Worm (Caenorhabditis elegans) whole organism, L4 larva: Measurements from ENCODE around the gene F14D7.6.
"Not testable (repeated sequence)": the region's sequence is repeated elsewhere in the genome, so short reads cannot be mapped to it uniquely, and the experiment has no call there.

Experiments
- R02D3.7 ChIP-seq: fragments of 150-350 bp; sonication (generic microtip); optimal IDR thresholded peaks from 3 replicates; lab custom pipeline; 2014; ENCODE audit warnings: missing biosample characterization, missing genetic modification characterization
- ama-1 ChIP-seq: fragments of 150-350 bp; optimal IDR thresholded peaks from 2 replicates; lab custom pipeline; 2014; ENCODE audit warnings: inconsistent platforms, mixed read lengths
- ceh-28 ChIP-seq: fragments of 150-350 bp; optimal IDR thresholded peaks from 2 replicates; lab custom pipeline; 2014; ENCODE audit warnings: missing biosample characterization, missing genetic modification reagents, missing genetic modification characterization
- dpl-1 ChIP-seq: fragments of 150-350 bp; optimal IDR thresholded peaks from 2 replicates; lab custom pipeline; 2014; ENCODE audit warnings: missing biosample characterization, missing genetic modification reagents, missing genetic modification characterization
- lin-15B ChIP-seq: fragments of 150-350 bp; sonication (generic microtip); optimal IDR thresholded peaks from 3 replicates; lab custom pipeline; 2014; ENCODE audit warnings: missing biosample characterization, missing genetic modification characterization
- lin-29 ChIP-seq: fragments of 200-800 bp; sonication (Bioruptor generic); IDR thresholded peaks from 2 replicates; pipeline ENCODE4 v1.3.6; 2022; ENCODE audit warnings: missing genetic modification reagents, missing genetic modification characterization, missing compliant biosample characterization
- nhr-11 ChIP-seq: fragments of 150-350 bp; optimal IDR thresholded peaks from 2 replicates; lab custom pipeline; 2014; ENCODE audit warnings: missing biosample characterization, missing genetic modification characterization
- unc-39 ChIP-seq: sonication (generic microtip); optimal IDR thresholded peaks from 2 replicates; lab custom pipeline; 2017; ENCODE audit warnings: missing biosample characterization, missing genetic modification characterization
- unc-62 ChIP-seq, 3 experiments: fragments of 150-350 bp in 1 of 3; sonication (generic microtip); optimal IDR thresholded peaks in 2 of 3; peaks in 1 of 3; 1 replicate in 1 of 3; 2 replicates in 2 of 3; lab custom pipeline; 2014 to 2017; ENCODE audit warnings: missing biosample characterization in 3 of 3, missing genetic modification characterization in 3 of 3, missing genetic modification reagents in 3 of 3, missing genotype in 1 of 3

- TF ChIP-seq ceh-28; nhr-11 (tag; lab: Kevin White, UChicago); dpl-1 (GFP tag; lab: Kevin White, UChicago); unc-62 (GFP tag; optimal IDR thresholded peaks at IDR 0.05 in 1 of 2; lab: Kevin White, UChicago); unc-62 (tag; optimal IDR thresholded peaks at IDR 0.05; lab: Kevin White, UChicago); ama-1 (lab: Kevin White, UChicago); lin-29; lin-15B (tag; lab: Kevin White, UChicago); R02D3.7 (tag; lab: Kevin White, UChicago); unc-39 (tag; lab: Kevin White, UChicago): not testable (repeated sequence)
Measured at ce11 chrV:14306771-14307170, 5.6 kb downstream of the F14D7.6 start, which contains the start of gene spig-4.
